Worm (Caenorhabditis elegans) whole organism, L3 larva: ENCODE measurements around the gene srx-82.

Source experiments
- R02D3.7 ChIP-seq: fragments of 150-350 bp; optimal IDR thresholded peaks from 2 replicates; lab custom pipeline; 2014; ENCODE audit warnings: missing biosample characterization, missing genetic modification characterization
- ZK546.5 ChIP-seq: sonication (generic microtip); optimal IDR thresholded peaks from 2 replicates; lab custom pipeline; 2017; ENCODE audit warnings: missing biosample characterization, missing genetic modification characterization
- ama-1 ChIP-seq: fragments of 150-350 bp; optimal IDR thresholded peaks from 2 replicates; lab custom pipeline; 2018
- ceh-16 ChIP-seq: sonication (generic microtip); optimal IDR thresholded peaks from 2 replicates; lab custom pipeline; 2017; ENCODE audit warnings: missing biosample characterization, missing genetic modification characterization
- ceh-28 ChIP-seq: fragments of 150-350 bp; optimal IDR thresholded peaks from 2 replicates; lab custom pipeline; 2014; ENCODE audit warnings: missing biosample characterization, missing genetic modification reagents, missing genetic modification characterization
- ceh-82 ChIP-seq: fragments of 150-350 bp; optimal IDR thresholded peaks from 2 replicates; lab custom pipeline; 2014; ENCODE audit warnings: missing biosample characterization, missing genetic modification characterization
- daf-12 ChIP-seq: fragments of 150-350 bp; optimal IDR thresholded peaks from 2 replicates; lab custom pipeline; 2014; ENCODE audit warnings: missing biosample characterization, missing genetic modification reagents, missing genetic modification characterization
- egl-27 ChIP-seq: sonication (generic microtip); optimal IDR thresholded peaks from 4 replicates; lab custom pipeline; 2017; ENCODE audit warnings: missing biosample characterization, missing genetic modification reagents, missing genetic modification characterization
- elt-1 ChIP-seq: fragments of 150-350 bp; optimal IDR thresholded peaks from 2 replicates; lab custom pipeline; 2014; ENCODE audit warnings: missing biosample characterization, missing genetic modification characterization
- elt-2 ChIP-seq: sonication (generic microtip); optimal IDR thresholded peaks from 2 replicates; lab custom pipeline; 2016; ENCODE audit warnings: missing genetic modification reagents, mild to moderate bottlenecking, missing genetic modification characterization, missing compliant biosample characterization
- elt-3 ChIP-seq, 3 experiments: fragments of 150-350 bp in 1 of 3; sonication (generic microtip) in 2 of 3; optimal IDR thresholded peaks; 2 replicates in 2 of 3; 4 replicates in 1 of 3; lab custom pipeline; 2014 to 2017; ENCODE audit warnings: missing biosample characterization in 3 of 3, missing genetic modification characterization in 3 of 3
- eor-1 ChIP-seq, 2 experiments: fragments of 150-350 bp; optimal IDR thresholded peaks; 2 replicates each; lab custom pipeline; 2014 to 2018; ENCODE audit warnings: missing biosample characterization in 2 of 2, missing genetic modification characterization in 2 of 2
- fkh-2 ChIP-seq: fragments of 150-350 bp; optimal IDR thresholded peaks from 2 replicates; lab custom pipeline; 2014; ENCODE audit warnings: missing biosample characterization, missing genetic modification reagents, missing genetic modification characterization
- lin-15B ChIP-seq: fragments of 150-350 bp; optimal IDR thresholded peaks from 2 replicates; lab custom pipeline; 2014; ENCODE audit warnings: missing biosample characterization, missing genetic modification characterization
- lsy-12 ChIP-seq: sonication (generic microtip); optimal IDR thresholded peaks from 2 replicates; lab custom pipeline; 2016; ENCODE audit warnings: mild to moderate bottlenecking, missing genetic modification characterization, missing compliant biosample characterization
- nfya-1 ChIP-seq: sonication (generic microtip); optimal IDR thresholded peaks from 2 replicates; lab custom pipeline; 2017; ENCODE audit warnings: missing genetic modification characterization, mild to moderate bottlenecking, missing compliant biosample characterization, antibody characterized with exemption, moderate library complexity; ENCODE audit not compliant: insufficient read depth
- nhr-12 ChIP-seq: fragments of 150-350 bp; optimal IDR thresholded peaks from 2 replicates; lab custom pipeline; 2014; ENCODE audit warnings: missing biosample characterization, missing genetic modification characterization
- nhr-23 ChIP-seq: fragments of 150-350 bp; optimal IDR thresholded peaks from 2 replicates; lab custom pipeline; 2014; ENCODE audit warnings: missing biosample characterization, missing genetic modification reagents, missing genetic modification characterization
- nhr-237 ChIP-seq: fragments of 150-350 bp; optimal IDR thresholded peaks from 2 replicates; lab custom pipeline; 2014; ENCODE audit warnings: missing biosample characterization, missing genetic modification characterization
- nhr-25 ChIP-seq: sonication (generic microtip); optimal IDR thresholded peaks from 2 replicates; lab custom pipeline; 2017; ENCODE audit warnings: missing biosample characterization, missing genetic modification characterization
- nhr-28 ChIP-seq: fragments of 150-350 bp; optimal IDR thresholded peaks from 2 replicates; lab custom pipeline; 2014; ENCODE audit warnings: missing biosample characterization, missing genetic modification characterization
- nhr-43 ChIP-seq: sonication (generic microtip); optimal IDR thresholded peaks from 2 replicates; lab custom pipeline; 2016; ENCODE audit warnings: mild to moderate bottlenecking, missing genetic modification characterization, missing compliant biosample characterization; ENCODE audit not compliant: poor library complexity, severe bottlenecking
- nhr-67 ChIP-seq: fragments of 150-350 bp; optimal IDR thresholded peaks from 2 replicates; lab custom pipeline; 2014; ENCODE audit warnings: missing biosample characterization, missing genetic modification characterization
- pha-4 ChIP-seq: fragments of 150-350 bp; optimal IDR thresholded peaks from 2 replicates; lab custom pipeline; 2014; ENCODE audit warnings: missing biosample characterization, missing genetic modification reagents, missing genetic modification characterization
- pqm-1 ChIP-seq: fragments of 150-350 bp; optimal IDR thresholded peaks from 2 replicates; lab custom pipeline; 2017; ENCODE audit warnings: missing biosample characterization, missing genetic modification characterization, inconsistent platforms
- sea-2 ChIP-seq: fragments of 150-350 bp; sonication (generic microtip); optimal IDR thresholded peaks from 4 replicates; lab custom pipeline; 2014; ENCODE audit warnings: missing biosample characterization, missing genetic modification reagents, missing genetic modification characterization
- skn-1 ChIP-seq: fragments of 150-350 bp; optimal IDR thresholded peaks from 2 replicates; lab custom pipeline; 2014; ENCODE audit warnings: missing biosample characterization, missing genetic modification characterization
- snpc-4 ChIP-seq: fragments of 150-350 bp; optimal IDR thresholded peaks from 2 replicates; lab custom pipeline; 2014; ENCODE audit warnings: missing biosample characterization, missing genetic modification characterization
- zag-1 ChIP-seq: fragments of 150-350 bp; optimal IDR thresholded peaks from 2 replicates; lab custom pipeline; 2014; ENCODE audit warnings: missing biosample characterization, missing genetic modification characterization
- ztf-11 ChIP-seq: fragments of 150-350 bp; optimal IDR thresholded peaks from 2 replicates; lab custom pipeline; 2014; ENCODE audit warnings: missing biosample characterization, missing genetic modification characterization
- ztf-4 ChIP-seq: fragments of 150-350 bp; optimal IDR thresholded peaks from 2 replicates; lab custom pipeline; 2014; ENCODE audit warnings: missing biosample characterization, missing genetic modification characterization

srx-82 gene

DNA sequence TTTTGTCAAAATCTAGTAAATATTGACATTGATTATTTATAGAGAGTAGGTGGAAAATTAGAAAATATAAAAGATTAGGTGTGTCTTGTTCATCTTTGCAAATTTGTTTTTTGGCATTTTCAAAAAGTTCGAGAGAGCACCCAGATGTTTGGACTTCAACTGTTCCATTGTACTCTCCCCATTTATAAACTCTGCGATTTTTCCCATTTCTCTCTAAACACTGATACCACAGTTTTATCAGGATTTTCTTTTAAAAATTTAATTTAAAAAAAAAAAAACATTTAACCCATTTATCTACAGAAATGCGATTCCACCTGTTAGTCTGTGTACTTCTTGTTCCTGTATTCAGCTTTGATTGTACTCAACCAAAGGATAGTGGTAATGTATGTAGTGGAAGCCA, 23.5 kb downstream of the srx-82 start, which contains the start of gene tag-290:
Gene tag-290, plus strand, starts transcription at position 301 of the 400 bp plus-strand sequence.
- TF ChIP-seq zag-1 (tag; lab: Kevin White, UChicago) (no peak), pha-4 (tag; lab: Kevin White, UChicago) (peak; percentile 74)
- TF ChIP-seq, all 47 proteins: peak for 1

DNA sequence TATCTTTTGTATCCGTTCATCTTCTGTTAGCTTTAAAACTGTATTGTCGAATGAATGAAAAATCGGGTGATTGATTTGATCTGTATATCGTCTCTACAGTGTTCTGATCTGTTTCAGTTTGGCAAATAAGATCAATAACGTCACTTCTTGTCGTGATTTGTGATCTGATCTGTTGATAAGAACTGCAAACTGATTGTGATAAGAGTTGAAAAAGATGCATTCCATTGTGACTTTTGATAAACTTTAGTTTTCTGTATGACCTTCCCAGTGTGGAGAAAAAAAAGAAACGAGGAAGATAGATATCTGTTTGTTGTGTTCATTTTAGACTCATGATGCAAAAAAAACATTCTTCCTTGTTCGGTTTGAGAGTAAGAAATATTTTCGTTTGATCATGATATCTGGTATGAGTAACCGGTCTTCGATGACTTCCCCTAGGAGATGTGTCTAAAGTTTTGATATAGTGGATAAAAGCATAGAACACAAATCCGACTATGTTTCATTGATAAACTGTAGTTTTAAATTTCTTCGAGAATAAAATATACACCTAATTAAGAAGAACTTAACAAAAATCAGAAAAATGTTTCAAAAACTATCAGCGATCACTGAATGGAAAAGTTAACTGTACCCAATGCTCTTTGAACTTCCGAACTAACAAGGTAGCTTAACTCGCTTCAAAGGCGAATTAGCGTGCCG, 25.4 kb downstream of the srx-82 start:
- no peak for TF ChIP-seq lsy-12 (tag; lab: Kevin White, UChicago)
- TF ChIP-seq nhr-43 (tag; lab: Kevin White, UChicago) = peak; percentile 32
- TF ChIP-seq pqm-1 (tag; lab: Kevin White, UChicago) = peak; percentile 36
- peak; percentile 97 for TF ChIP-seq elt-1 (tag; lab: Kevin White, UChicago)
- peak; percentile 30 for TF ChIP-seq R02D3.7 (tag; lab: Kevin White, UChicago)
- TF ChIP-seq nhr-25 (tag; lab: Kevin White, UChicago) = peak; percentile 93
- peak; percentile 80 for TF ChIP-seq nhr-23
- TF ChIP-seq skn-1 (tag; lab: Kevin White, UChicago) = no peak
- TF ChIP-seq elt-3 (tag; optimal IDR thresholded peaks at IDR 0.05; lab: Kevin White, UChicago) = peak in 2 of 3 experiments; percentile 90 to 97
- TF ChIP-seq elt-2 (tag; lab: Kevin White, UChicago) = peak; percentile 65
- TF ChIP-seq lin-15B (tag; lab: Kevin White, UChicago) = no peak
- no peak for TF ChIP-seq eor-1 (tag; optimal IDR thresholded peaks at IDR 0.05; lab: Kevin White, UChicago)
- peak; percentile 28 for TF ChIP-seq ceh-28 (tag; lab: Kevin White, UChicago)

DNA sequence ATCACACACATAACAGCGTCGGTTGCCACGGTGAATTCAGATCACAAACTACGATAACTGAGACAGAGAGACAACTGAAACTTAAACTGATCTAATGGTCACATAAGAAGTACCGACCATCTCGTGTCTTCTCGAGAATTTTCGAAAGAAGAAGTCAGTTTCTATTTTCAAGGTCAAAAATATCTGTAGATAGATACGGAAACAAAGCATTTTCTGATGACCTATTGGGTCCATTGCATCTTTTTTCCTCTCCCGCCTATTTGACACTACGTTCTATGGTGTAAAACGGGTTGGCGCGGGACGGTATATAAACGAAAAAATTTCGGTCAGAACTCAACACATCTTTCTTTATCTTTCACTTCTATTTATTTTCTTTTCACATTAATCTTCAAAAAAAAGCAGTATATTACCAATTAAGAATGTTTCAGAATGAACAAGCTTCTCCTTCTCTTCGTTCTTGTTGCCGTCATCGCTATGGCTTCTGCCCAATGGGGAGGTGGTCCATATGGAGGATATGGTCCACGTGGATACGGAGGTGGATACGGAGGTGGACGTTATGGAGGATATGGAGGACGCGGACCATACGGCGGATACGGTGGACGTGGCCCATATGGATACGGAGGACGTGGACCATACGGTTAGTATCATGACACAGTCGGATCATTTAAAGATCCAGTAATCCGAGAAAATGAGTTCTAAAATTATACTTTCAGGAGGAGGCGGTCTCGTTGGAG, 26.6 kb downstream of the srx-82 start, which contains the start of gene nlp-24:
Gene nlp-24, plus strand, starts transcription at position 429 of the 734 bp plus-strand sequence.
- peak; percentile 70 for TF ChIP-seq nhr-23
- TF ChIP-seq egl-27 (tag; lab: Kevin White, UChicago) = no peak
- no peak for TF ChIP-seq ceh-28 (tag; lab: Kevin White, UChicago)
- no peak for TF ChIP-seq daf-12
- no peak for TF ChIP-seq nhr-28 (tag; lab: Kevin White, UChicago)
- no peak for TF ChIP-seq nhr-67
- peak; percentile 91 for TF ChIP-seq elt-1 (tag; lab: Kevin White, UChicago)
- TF ChIP-seq nfya-1 (tag; lab: Kevin White, UChicago) = peak; percentile 23
- peak; percentile 61 for TF ChIP-seq nhr-43 (tag; lab: Kevin White, UChicago)
- no peak for TF ChIP-seq nhr-237 (tag; lab: Kevin White, UChicago)
- no peak for TF ChIP-seq zag-1 (tag; lab: Kevin White, UChicago)
- TF ChIP-seq nhr-12 (tag; lab: Kevin White, UChicago) = no peak
- peak; percentile 71 for TF ChIP-seq nhr-25 (tag; lab: Kevin White, UChicago)
- no peak for TF ChIP-seq fkh-2 (tag; lab: Kevin White, UChicago)
- no peak for TF ChIP-seq sea-2
- TF ChIP-seq ztf-11 (tag; lab: Kevin White, UChicago) = no peak
- no peak for TF ChIP-seq lin-15B (tag; lab: Kevin White, UChicago)
- peak; percentile 86 for TF ChIP-seq ama-1 (lab: Kevin White, UChicago)

DNA sequence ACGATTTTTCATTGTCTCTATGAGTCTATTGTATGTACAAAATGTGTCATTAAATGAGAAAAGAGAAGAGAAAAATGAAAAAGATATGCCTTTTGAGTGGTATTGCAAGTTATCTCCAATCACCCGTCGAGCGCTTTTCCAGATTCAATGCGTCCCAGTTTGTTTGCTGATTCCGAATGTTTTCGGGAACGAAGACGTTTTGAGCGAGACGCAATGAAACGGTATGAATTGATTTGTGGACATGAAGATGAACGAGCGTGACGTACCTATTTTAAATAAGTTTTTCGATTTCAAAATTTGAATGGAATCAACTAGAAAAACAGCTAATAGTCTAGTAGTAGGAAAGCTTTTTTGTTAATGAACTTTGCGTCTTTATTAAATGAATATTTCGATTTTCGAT, 27.3 kb downstream of the srx-82 start:
- TF ChIP-seq ceh-82 = no peak
- TF ChIP-seq skn-1 (tag; lab: Kevin White, UChicago) = no peak
- TF ChIP-seq R02D3.7 (tag; lab: Kevin White, UChicago) = no peak
- TF ChIP-seq daf-12 = no peak
- no peak for TF ChIP-seq elt-2 (tag; lab: Kevin White, UChicago)
- TF ChIP-seq nhr-25 (tag; lab: Kevin White, UChicago) = peak; percentile 84
- TF ChIP-seq nfya-1 (tag; lab: Kevin White, UChicago) = peak; percentile 30
- peak; percentile 87 for TF ChIP-seq ama-1 (lab: Kevin White, UChicago)
- TF ChIP-seq ztf-4 = no peak
- TF ChIP-seq nhr-43 (tag; lab: Kevin White, UChicago) = peak; percentile 30
- no peak for TF ChIP-seq snpc-4
- TF ChIP-seq elt-3 (tag; optimal IDR thresholded peaks at IDR 0.05; lab: Kevin White, UChicago) = peak in 1 of 3 experiments; percentile 48
- no peak for TF ChIP-seq ceh-16 (tag; lab: Kevin White, UChicago)
- TF ChIP-seq ZK546.5 (tag; lab: Kevin White, UChicago) = no peak
- no peak for TF ChIP-seq ztf-11 (tag; lab: Kevin White, UChicago)
